Worm (Caenorhabditis elegans): ENCODE results near the gene C46A5.4.

DNA sequence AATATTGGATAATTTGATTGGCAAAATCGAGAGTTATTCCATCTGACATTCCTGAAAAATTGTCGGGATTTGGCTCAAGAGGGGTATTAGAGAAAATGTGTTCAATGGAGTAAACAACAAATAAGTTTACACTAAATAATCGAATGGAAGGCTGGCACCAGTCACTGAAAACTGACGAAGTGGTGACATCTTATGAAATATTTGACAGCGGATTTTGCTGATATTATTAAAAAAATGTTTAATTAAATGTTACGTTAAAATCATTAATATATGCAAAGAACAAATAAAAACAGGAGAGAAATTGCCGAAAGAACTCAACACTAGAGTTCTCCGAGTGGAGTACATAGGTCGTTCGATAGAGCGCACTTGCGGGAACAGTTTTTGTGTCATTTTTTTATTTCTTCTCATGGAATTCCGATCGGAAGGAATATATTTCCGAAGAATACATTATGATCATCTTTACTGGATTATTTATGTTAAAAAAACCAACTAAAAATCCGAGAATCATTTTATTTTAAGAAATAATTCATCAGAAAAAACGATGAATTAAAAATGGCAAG lies 28.4 kb upstream of the C46A5.4 start, which contains the start of gene tag-322:
- no peak for TF ChIP-seq med-1 (GFP tag; optimal IDR thresholded peaks at IDR 0.05; ENCODE audit: insufficient read depth)
- no peak for TF ChIP-seq ztf-23 (GFP tag; IDR thresholded peaks at IDR 0.05)
- no peak for TF ChIP-seq ref-1 (GFP tag; conservative IDR thresholded peaks at IDR 0.05)
- TF ChIP-seq flt-1 (GFP tag; IDR thresholded peaks at IDR 0.05) = no peak
- no peak for TF ChIP-seq T22C8.4 (GFP tag; IDR thresholded peaks at IDR 0.05)
- TF ChIP-seq ztf-29 (GFP tag; IDR thresholded peaks at IDR 0.05) = no peak
- no peak for TF ChIP-seq tab-1 (GFP tag; IDR thresholded peaks at IDR 0.05)
- no peak for TF ChIP-seq klf-2 (GFP tag; conservative IDR thresholded peaks at IDR 0.05)
